Worm (Caenorhabditis elegans) whole organism, L1 larva: Measurements from ENCODE around the gene ceh-74.

Source experiments
- ceh-90 ChIP-seq: sonication (generic microtip); optimal IDR thresholded peaks from 2 replicates; lab custom pipeline; 2016; ENCODE audit warnings: missing genetic modification characterization, missing compliant biosample characterization
- elt-3 ChIP-seq, 6 experiments: fragments of 150-350 bp in 1 of 6; sonication (generic microtip); optimal IDR thresholded peaks; 2 replicates each; lab custom pipeline; 2017 to 2018; ENCODE audit warnings: missing biosample characterization in 6 of 6, missing genetic modification characterization in 6 of 6, inconsistent platforms in 1 of 6
- nhr-85 ChIP-seq: sonication (generic microtip); peaks from one replicate; lab custom pipeline; 2016; ENCODE audit warnings: missing genetic modification characterization, inconsistent platforms, missing compliant biosample characterization

DNA sequence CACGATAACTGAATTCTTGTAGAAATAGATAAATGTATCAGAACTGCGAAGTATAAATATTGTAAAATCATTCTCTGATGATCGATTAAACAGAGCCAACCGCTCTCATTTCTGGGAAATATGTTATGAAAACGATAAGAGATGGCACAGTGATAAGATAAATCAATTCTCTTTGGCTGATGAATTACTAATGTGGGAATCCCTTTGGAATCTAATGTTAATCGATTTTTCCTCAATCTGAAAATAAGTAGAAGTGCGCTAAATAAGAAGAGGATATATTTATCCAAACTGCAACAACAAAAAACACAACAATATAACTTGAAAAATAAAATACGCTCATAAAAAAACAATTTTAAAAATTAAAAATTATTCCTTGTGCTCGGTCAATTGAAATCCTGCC is 5.0 kb downstream of the ceh-74 start, which contains the start of gene cest-2.3:
- no peak for TF ChIP-seq ceh-90 (tag; lab: Kevin White, UChicago)
- no peak for TF ChIP-seq elt-3 (tag; optimal IDR thresholded peaks at IDR 0.05; lab: Kevin White, UChicago)
- no peak for TF ChIP-seq nhr-85 (tag; lab: Kevin White, UChicago)
